Fruit fly (Drosophila melanogaster) whole organism, pupa: Measurements from ENCODE around the gene RpS10b.

Experiments used
- CG15710 ChIP-seq: fragments of 200-800 bp; sonication (Bioruptor generic); optimal IDR thresholded peaks from 2 replicates; lab custom pipeline; 2018; ENCODE audit warnings: missing biosample characterization, mild to moderate bottlenecking, missing genetic modification characterization, moderate library complexity
- CG8301 ChIP-seq: fragments of 200-800 bp; sonication (Bioruptor generic); optimal IDR thresholded peaks from 2 replicates; lab custom pipeline; 2018; ENCODE audit warnings: missing biosample characterization, mild to moderate bottlenecking, missing genetic modification characterization
- CG9948 ChIP-seq: fragments of 200-800 bp; sonication (Bioruptor generic); optimal IDR thresholded peaks from 2 replicates; lab custom pipeline; 2018; ENCODE audit warnings: missing biosample characterization, mild to moderate bottlenecking, missing genetic modification characterization, moderate library complexity
- Pif1B ChIP-seq: fragments of 200-800 bp; sonication (Bioruptor generic); optimal IDR thresholded peaks from 3 replicates; lab custom pipeline; 2016; ENCODE audit warnings: missing biosample characterization, missing genetic modification characterization
- fd96Ca ChIP-seq: fragments of 200-800 bp; sonication (Bioruptor generic); IDR thresholded peaks from 3 replicates; pipeline ENCODE4 v1.3.6; 2022; ENCODE audit warnings: missing biosample characterization, missing genetic modification characterization
- gl ChIP-seq: fragments of 200-800 bp; sonication (Bioruptor generic); optimal IDR thresholded peaks from 2 replicates; lab custom pipeline; 2018; ENCODE audit warnings: missing biosample characterization, mild to moderate bottlenecking, missing genetic modification characterization

DNA sequence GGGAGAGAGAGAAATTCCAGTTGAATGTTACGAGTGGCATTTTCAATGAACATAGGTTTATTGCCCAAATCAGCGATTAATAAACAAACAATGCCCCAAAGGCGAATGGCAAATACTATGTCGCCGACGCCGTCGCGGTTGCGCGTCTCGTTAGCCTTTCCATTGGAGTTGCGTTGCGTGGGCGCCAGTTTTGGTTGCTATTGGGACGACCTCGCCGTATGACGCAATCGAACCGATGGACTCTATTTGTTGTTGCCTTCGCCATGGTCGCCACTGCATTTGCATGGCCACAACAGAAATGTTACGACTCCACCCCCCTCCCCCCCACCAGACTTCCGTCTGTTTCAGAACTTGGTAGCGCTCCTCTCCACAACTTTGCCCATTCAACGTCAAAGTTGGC, 8.7 kb downstream of the RpS10b start:
- TF ChIP-seq fd96Ca (GFP tag; lab: Robert Waterston, UW), result no peak
- TF ChIP-seq CG8301 (tag; lab: Kevin White, UChicago), result no peak
- no peak for TF ChIP-seq Pif1B
- no peak for TF ChIP-seq CG9948 (tag; lab: Kevin White, UChicago)
- no peak for TF ChIP-seq gl
- no peak for TF ChIP-seq CG15710 (tag; lab: Kevin White, UChicago)
